Worm (Caenorhabditis elegans) whole organism, L2 larva: ENCODE measurements around the gene W04G3.12.
A peak's percentile ranks its signal among the peaks of the same experiment; 100 is the strongest.

Experiments used
- F13H6.1 ChIP-seq: sonication (generic microtip); optimal IDR thresholded peaks from 2 replicates; lab custom pipeline; 2016; ENCODE audit warnings: missing genetic modification characterization, missing compliant biosample characterization
- R02D3.7 ChIP-seq: fragments of 150-350 bp; optimal IDR thresholded peaks from 2 replicates; lab custom pipeline; 2014; ENCODE audit warnings: missing biosample characterization, missing genetic modification characterization
- Y55F3AM.14 ChIP-seq: fragments of 200-800 bp; sonication (Bioruptor generic); optimal IDR thresholded peaks from 2 replicates; lab custom pipeline; 2018; ENCODE audit warnings: mild to moderate bottlenecking, missing genetic modification characterization, missing compliant biosample characterization
- ZK546.5 ChIP-seq: sonication (generic microtip); optimal IDR thresholded peaks from 2 replicates; lab custom pipeline; 2017; ENCODE audit warnings: missing biosample characterization, missing genetic modification characterization
- blmp-1 ChIP-seq: sonication (generic microtip); optimal IDR thresholded peaks from 2 replicates; lab custom pipeline; 2017; ENCODE audit warnings: missing genetic modification characterization, mild to moderate bottlenecking, missing compliant biosample characterization, antibody characterized with exemption, moderate library complexity; ENCODE audit not compliant: insufficient read depth
- ceh-16 ChIP-seq: fragments of 150-350 bp; optimal IDR thresholded peaks from 2 replicates; lab custom pipeline; 2014; ENCODE audit warnings: missing biosample characterization, missing genetic modification characterization
- crh-2 ChIP-seq: sonication (generic microtip); optimal IDR thresholded peaks from 2 replicates; lab custom pipeline; 2017; ENCODE audit warnings: missing biosample characterization, missing genetic modification characterization
- egl-27 ChIP-seq: sonication (generic microtip); optimal IDR thresholded peaks from 3 replicates; lab custom pipeline; 2017; ENCODE audit warnings: missing biosample characterization, missing genetic modification reagents, missing genetic modification characterization
- fos-1 ChIP-seq: fragments of 150-350 bp; optimal IDR thresholded peaks from 2 replicates; lab custom pipeline; 2014; ENCODE audit warnings: missing biosample characterization, missing genetic modification characterization
- gmeb-1 ChIP-seq: fragments of 150-350 bp; optimal IDR thresholded peaks from 2 replicates; lab custom pipeline; 2014; ENCODE audit warnings: missing biosample characterization, missing genetic modification characterization
- lin-39 ChIP-seq: fragments of 150-350 bp; optimal IDR thresholded peaks from 2 replicates; lab custom pipeline; 2014; ENCODE audit warnings: missing biosample characterization, missing genetic modification reagents, missing genetic modification characterization
- lsy-2 ChIP-seq, 2 experiments: fragments of 150-350 bp in 1 of 2; sonication (generic microtip) in 1 of 2; optimal IDR thresholded peaks; 2 replicates each; lab custom pipeline; 2014 to 2017; ENCODE audit warnings: missing biosample characterization in 2 of 2, missing genetic modification characterization in 2 of 2
- mab-5 ChIP-seq: fragments of 150-350 bp; optimal IDR thresholded peaks from 2 replicates; lab custom pipeline; 2014; ENCODE audit warnings: missing biosample characterization, missing genetic modification characterization
- mbf-1 ChIP-seq: sonication (generic microtip); optimal IDR thresholded peaks from 2 replicates; lab custom pipeline; 2017; ENCODE audit warnings: missing biosample characterization, missing genetic modification characterization
- mdl-1 ChIP-seq, 2 experiments: fragments of 150-350 bp in 1 of 2; sonication (generic microtip) in 1 of 2; optimal IDR thresholded peaks; 2 replicates each; lab custom pipeline; 2017; ENCODE audit warnings: missing biosample characterization in 2 of 2, missing genetic modification characterization in 2 of 2
- nhr-11 ChIP-seq: fragments of 150-350 bp; optimal IDR thresholded peaks from 2 replicates; lab custom pipeline; 2014; ENCODE audit warnings: missing biosample characterization, missing genetic modification characterization
- nhr-12 ChIP-seq: fragments of 150-350 bp; optimal IDR thresholded peaks from 2 replicates; lab custom pipeline; 2014; ENCODE audit warnings: missing biosample characterization, missing genetic modification characterization
- nhr-129 ChIP-seq: fragments of 150-350 bp; optimal IDR thresholded peaks from 2 replicates; lab custom pipeline; 2014; ENCODE audit warnings: missing biosample characterization, missing genetic modification characterization
- nhr-21 ChIP-seq: fragments of 150-350 bp; optimal IDR thresholded peaks from 2 replicates; lab custom pipeline; 2014; ENCODE audit warnings: missing biosample characterization, missing genetic modification characterization
- nhr-23 ChIP-seq: fragments of 150-350 bp; optimal IDR thresholded peaks from 2 replicates; lab custom pipeline; 2014; ENCODE audit warnings: missing biosample characterization, missing genetic modification reagents, missing genetic modification characterization
- nhr-25 ChIP-seq: fragments of 150-350 bp; sonication (generic microtip); optimal IDR thresholded peaks from 3 replicates; lab custom pipeline; 2014; ENCODE audit warnings: missing biosample characterization, missing genetic modification characterization
- nhr-77 ChIP-seq: fragments of 150-350 bp; optimal IDR thresholded peaks from 2 replicates; lab custom pipeline; 2014; ENCODE audit warnings: missing biosample characterization, missing genetic modification characterization
- peb-1 ChIP-seq: fragments of 150-350 bp; optimal IDR thresholded peaks from 2 replicates; lab custom pipeline; 2014; ENCODE audit warnings: missing biosample characterization, missing genetic modification characterization
- sem-4 ChIP-seq: fragments of 150-350 bp; optimal IDR thresholded peaks from 2 replicates; lab custom pipeline; 2014; ENCODE audit warnings: missing biosample characterization, missing genetic modification reagents, missing genetic modification characterization
- sma-3 ChIP-seq: sonication (generic microtip); optimal IDR thresholded peaks from 2 replicates; lab custom pipeline; 2016; ENCODE audit warnings: missing genetic modification reagents, missing genetic modification characterization, missing compliant biosample characterization
- sma-9 ChIP-seq, 2 experiments: fragments of 150-350 bp in 1 of 2; sonication (generic microtip) in 1 of 2; optimal IDR thresholded peaks; 2 replicates each; lab custom pipeline; 2014 to 2016; ENCODE audit warnings: missing genetic modification characterization in 2 of 2, mild to moderate bottlenecking in 1 of 2, missing biosample characterization in 1 of 2, missing compliant biosample characterization in 1 of 2, missing genetic modification reagents in 1 of 2, moderate library complexity in 1 of 2
- snpc-4 ChIP-seq: fragments of 150-350 bp; optimal IDR thresholded peaks from 2 replicates; lab custom pipeline; 2014; ENCODE audit warnings: missing biosample characterization, missing genetic modification characterization
- unc-39 ChIP-seq: fragments of 150-350 bp; optimal IDR thresholded peaks from 2 replicates; lab custom pipeline; 2014; ENCODE audit warnings: missing biosample characterization, missing genetic modification characterization
- unc-55 ChIP-seq: fragments of 150-350 bp; sonication (generic microtip); optimal IDR thresholded peaks from 3 replicates; lab custom pipeline; 2014; ENCODE audit warnings: missing biosample characterization, missing genetic modification reagents, missing genetic modification characterization
- unc-62 ChIP-seq: fragments of 150-350 bp; optimal IDR thresholded peaks from 2 replicates; lab custom pipeline; 2014; ENCODE audit warnings: missing biosample characterization, missing genetic modification reagents, missing genetic modification characterization
- ztf-1 ChIP-seq: fragments of 200-800 bp; sonication (Bioruptor generic); conservative IDR thresholded peaks from 2 replicates; pipeline ENCODE4 v1.3.6; 2022; ENCODE audit warnings: missing genetic modification characterization, missing compliant biosample characterization
- ztf-11 ChIP-seq: sonication (generic microtip); optimal IDR thresholded peaks from 2 replicates; lab custom pipeline; 2017; ENCODE audit warnings: missing biosample characterization, missing genetic modification characterization

W04G3.12 gene

DNA sequence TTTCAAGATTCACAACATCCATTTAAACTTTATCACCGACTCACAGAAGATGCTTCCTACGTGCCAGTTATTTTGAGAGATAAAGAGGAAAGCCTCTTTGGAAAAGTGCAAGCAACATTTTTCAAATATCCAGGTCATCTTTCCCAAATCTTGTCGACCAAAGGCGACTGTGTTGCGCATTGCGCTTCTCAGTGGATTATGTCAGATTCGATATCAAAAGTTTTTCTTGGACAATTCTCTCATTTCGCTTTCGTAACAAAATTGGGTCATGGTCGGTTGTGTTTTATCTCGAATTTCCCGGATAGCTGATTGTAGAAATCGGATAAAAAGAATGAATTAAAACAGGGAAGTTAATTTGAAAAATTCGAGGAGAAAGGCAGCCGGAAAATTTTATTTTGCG, 9.3 kb downstream of the W04G3.12 start:
- TF ChIP-seq nhr-129 (no peak), fos-1 (peak; percentile 6), egl-27 (tag; lab: Kevin White, UChicago) (peak; percentile 25)
- TF ChIP-seq, all 48 proteins: peak for 2

ce11 chrX:11064799-11065198, 11.8 kb downstream of the W04G3.12 start, which contains the start of gene lpr-4:
Gene lpr-4 (plus strand): TSS chrX:11065126.
- TF ChIP-seq blmp-1 (tag; lab: Kevin White, UChicago) (peak; percentile 94), sem-4 (tag; lab: Kevin White, UChicago) (peak; percentile 13), ztf-11 (no peak), nhr-21 (tag; lab: Kevin White, UChicago) (peak; percentile 76), nhr-23 (tag; lab: Kevin White, UChicago) (no peak), egl-27 (tag; lab: Kevin White, UChicago) (peak; percentile 47), ztf-1 (no peak), sma-9 (GFP tag; optimal IDR thresholded peaks at IDR 0.05; lab: Kevin White, UChicago) (peak; percentile 23), sma-9 (tag; optimal IDR thresholded peaks at IDR 0.05; lab: Kevin White, UChicago) (no peak), nhr-25 (tag; lab: Kevin White, UChicago) (peak; percentile 16), gmeb-1 (no peak), lsy-2 (tag; optimal IDR thresholded peaks at IDR 0.05; lab: Kevin White, UChicago) (peak in 1 of 2 experiments; percentile 20), F13H6.1 (tag; lab: Kevin White, UChicago) (no peak), fos-1 (peak; percentile 56), unc-55 (no peak)

- TF ChIP-seq unc-55, result no peak
- TF ChIP-seq unc-39 (tag; lab: Kevin White, UChicago), result no peak
- TF ChIP-seq R02D3.7 (tag; lab: Kevin White, UChicago), result no peak
- TF ChIP-seq nhr-21 (tag; lab: Kevin White, UChicago), result peak; percentile 55
- TF ChIP-seq ceh-16 (tag; lab: Kevin White, UChicago), result peak; percentile 36
- TF ChIP-seq nhr-129, result no peak
- peak; percentile 9 for TF ChIP-seq fos-1
- TF ChIP-seq unc-62 (GFP tag; lab: Kevin White, UChicago), result no peak
- TF ChIP-seq gmeb-1, result no peak
- no peak for TF ChIP-seq peb-1 (tag; lab: Kevin White, UChicago)
- TF ChIP-seq ZK546.5 (tag; lab: Kevin White, UChicago), result no peak
- no peak for TF ChIP-seq mbf-1 (tag; lab: Kevin White, UChicago)
These were observed 14.7 kb downstream of the W04G3.12 start, which contains the start of gene lpr-5 for ce11 chrX:11061904-11062303. Gene lpr-5 (plus strand): TSS chrX:11062123.

ce11 chrX:11060940-11061339, 15.7 kb downstream of the W04G3.12 start:
- TF ChIP-seq gmeb-1 (no peak), ztf-1 (no peak), mab-5 (tag; lab: Kevin White, UChicago) (no peak), nhr-129 (no peak), nhr-21 (tag; lab: Kevin White, UChicago) (peak; percentile 43), Y55F3AM.14 (GFP tag; lab: Kevin White, UChicago) (no peak), R02D3.7 (tag; lab: Kevin White, UChicago) (no peak), crh-2 (no peak), mdl-1 (tag; optimal IDR thresholded peaks at IDR 0.05; lab: Kevin White, UChicago) (no peak), blmp-1 (tag; lab: Kevin White, UChicago) (peak; percentile 56), unc-39 (tag; lab: Kevin White, UChicago) (no peak), unc-55 (no peak), ceh-16 (tag; lab: Kevin White, UChicago) (no peak)
- TF ChIP-seq, all 48 proteins: peak for 2

- TF ChIP-seq nhr-12 (tag; lab: Kevin White, UChicago), result no peak
- peak; percentile 28 for TF ChIP-seq fos-1
- TF ChIP-seq nhr-77 (tag; lab: Kevin White, UChicago), result peak; percentile 4
- TF ChIP-seq ceh-16 (tag; lab: Kevin White, UChicago), result peak; percentile 51
- TF ChIP-seq nhr-21 (tag; lab: Kevin White, UChicago), result peak; percentile 77
- TF ChIP-seq sma-3, result peak; percentile 6
- no peak for TF ChIP-seq lin-39 (tag; lab: Kevin White, UChicago)
- no peak for TF ChIP-seq snpc-4 (tag; lab: Kevin White, UChicago)
- TF ChIP-seq nhr-11 (tag; lab: Kevin White, UChicago), result no peak
These were observed 16.9 kb downstream of the W04G3.12 start, which contains the start of gene lpr-6 for ce11 chrX:11059744-11060143. Gene lpr-6 (plus strand): TSS chrX:11059994.
